Worm (Caenorhabditis elegans) whole organism, L1 larva: ENCODE results near the gene fbxb-117.
"Not testable (repeated sequence)": the region's sequence is repeated elsewhere in the genome, so short reads cannot be mapped to it uniquely, and the experiment has no call there.

Source experiments
- aha-1 ChIP-seq: fragments of 150-350 bp; optimal IDR thresholded peaks from 2 replicates; lab custom pipeline; 2014; ENCODE audit warnings: missing biosample characterization, missing genetic modification characterization
- dsc-1 ChIP-seq: sonication (generic microtip); optimal IDR thresholded peaks from 2 replicates; lab custom pipeline; 2016; ENCODE audit warnings: mild to moderate bottlenecking, missing genetic modification characterization, missing compliant biosample characterization
- egl-27 ChIP-seq, 2 experiments: fragments of 150-350 bp in 1 of 2; sonication (generic microtip); optimal IDR thresholded peaks; 3 replicates each; lab custom pipeline; 2017 to 2018; ENCODE audit warnings: missing biosample characterization in 2 of 2, missing genetic modification characterization in 2 of 2, missing genetic modification reagents in 2 of 2
- fkh-10 ChIP-seq: sonication (generic microtip); optimal IDR thresholded peaks from 2 replicates; lab custom pipeline; 2017; ENCODE audit warnings: missing biosample characterization, missing genetic modification reagents, missing genetic modification characterization
- fkh-8 ChIP-seq: sonication (generic microtip); optimal IDR thresholded peaks from 2 replicates; lab custom pipeline; 2016; ENCODE audit warnings: mild to moderate bottlenecking, missing genetic modification characterization, missing compliant biosample characterization
- nhr-11 ChIP-seq: fragments of 150-350 bp; optimal IDR thresholded peaks from 2 replicates; lab custom pipeline; 2014; ENCODE audit warnings: missing biosample characterization, missing genetic modification characterization
- nhr-47 ChIP-seq: sonication (generic microtip); optimal IDR thresholded peaks from 2 replicates; lab custom pipeline; 2016; ENCODE audit warnings: mild to moderate bottlenecking, missing genetic modification characterization, moderate library complexity, missing compliant biosample characterization
- nhr-76 ChIP-seq: sonication (generic microtip); optimal IDR thresholded peaks from 2 replicates; lab custom pipeline; 2017; ENCODE audit warnings: missing biosample characterization, missing genetic modification characterization
- nhr-84 ChIP-seq: sonication (generic microtip); optimal IDR thresholded peaks from 2 replicates; lab custom pipeline; 2017; ENCODE audit warnings: missing biosample characterization, missing genetic modification characterization
- skn-1 ChIP-seq: fragments of 150-350 bp; optimal IDR thresholded peaks from 2 replicates; lab custom pipeline; 2014; ENCODE audit warnings: missing biosample characterization, missing genetic modification characterization
- snu-23 ChIP-seq: sonication (generic microtip); optimal IDR thresholded peaks from 2 replicates; lab custom pipeline; 2016; ENCODE audit warnings: missing genetic modification characterization, missing compliant biosample characterization
- sptf-1 ChIP-seq: fragments of 150-350 bp; optimal IDR thresholded peaks from 2 replicates; lab custom pipeline; 2014; ENCODE audit warnings: missing biosample characterization, missing genetic modification characterization
- unc-62 ChIP-seq: fragments of 150-350 bp; optimal IDR thresholded peaks from 2 replicates; lab custom pipeline; 2014; ENCODE audit warnings: missing biosample characterization, missing genetic modification reagents, missing genetic modification characterization
- ztf-11 ChIP-seq, 2 experiments: sonication (generic microtip); optimal IDR thresholded peaks; 2 replicates each; lab custom pipeline; 2016 to 2017; ENCODE audit warnings: missing genetic modification characterization in 2 of 2, missing biosample characterization in 1 of 2, missing compliant biosample characterization in 1 of 2

DNA sequence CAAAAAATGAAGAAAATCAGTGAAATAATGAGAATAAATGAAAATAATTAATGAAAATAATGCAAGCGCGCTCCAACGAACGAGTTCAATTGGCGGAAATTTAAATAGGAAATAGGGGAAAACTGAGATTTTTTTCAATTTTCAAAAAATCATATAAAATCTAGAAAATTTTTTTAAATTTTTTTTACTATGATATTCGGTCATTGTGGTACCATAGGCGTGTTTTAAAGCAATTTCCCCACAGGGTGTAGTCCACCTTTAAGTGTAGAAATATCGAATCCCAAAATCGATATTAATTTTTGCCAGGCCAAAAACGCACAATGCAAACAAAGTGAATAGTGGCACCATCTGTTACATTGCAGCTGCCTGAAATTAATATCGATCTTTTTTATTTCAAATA lies 18.3 kb upstream of the fbxb-117 start, which contains the start of gene F21D9.1:
- TF ChIP-seq egl-27 (tag; optimal IDR thresholded peaks at IDR 0.05; lab: Kevin White, UChicago); ztf-11 (tag; optimal IDR thresholded peaks at IDR 0.05; lab: Kevin White, UChicago); snu-23 (GFP tag; lab: Kevin White, UChicago); nhr-47 (tag; lab: Kevin White, UChicago); skn-1; nhr-11; fkh-10; nhr-76 (tag; lab: Kevin White, UChicago); unc-62 (GFP tag; lab: Kevin White, UChicago); dsc-1; sptf-1 (tag; lab: Kevin White, UChicago); fkh-8 (tag; lab: Kevin White, UChicago); aha-1; nhr-84 (tag; lab: Kevin White, UChicago): not testable (repeated sequence)
